Worm (Caenorhabditis elegans) whole organism, L1 larva: Measurements from ENCODE around the gene his-73.

Experiments
- C04F5.9 ChIP-seq: sonication (generic microtip); optimal IDR thresholded peaks from 2 replicates; lab custom pipeline; 2016; ENCODE audit warnings: missing genetic modification characterization, missing compliant biosample characterization
- F16B12.6 ChIP-seq: fragments of 150-350 bp; optimal IDR thresholded peaks from 2 replicates; lab custom pipeline; 2014; ENCODE audit warnings: missing biosample characterization, missing genetic modification characterization
- Y116A8C.19 ChIP-seq: sonication (generic microtip); optimal IDR thresholded peaks from 2 replicates; lab custom pipeline; 2016; ENCODE audit warnings: missing compliant biosample characterization, missing genetic modification characterization, borderline replicate concordance
- alr-1 ChIP-seq: fragments of 200-800 bp; sonication (Bioruptor generic); optimal IDR thresholded peaks from 2 replicates; lab custom pipeline; 2018; ENCODE audit warnings: borderline replicate concordance, mild to moderate bottlenecking, missing genetic modification characterization, missing compliant biosample characterization
- aly-2 ChIP-seq: fragments of 150-350 bp; optimal IDR thresholded peaks from 2 replicates; lab custom pipeline; 2014; ENCODE audit warnings: missing biosample characterization, missing genetic modification characterization
- ceh-63 ChIP-seq: fragments of 200-800 bp; sonication (Bioruptor generic); optimal IDR thresholded peaks from 2 replicates; lab custom pipeline; 2018; ENCODE audit warnings: mild to moderate bottlenecking, missing genetic modification characterization, missing compliant biosample characterization
- ceh-8 ChIP-seq: fragments of 200-800 bp; sonication (Bioruptor generic); optimal IDR thresholded peaks from 2 replicates; lab custom pipeline; 2018; ENCODE audit warnings: mild to moderate bottlenecking, missing genetic modification characterization, moderate library complexity, missing compliant biosample characterization
- ceh-88 ChIP-seq: fragments of 200-800 bp; sonication (Bioruptor generic); IDR thresholded peaks from 2 replicates; pipeline ENCODE4 v1.3.6; 2022; ENCODE audit warnings: missing genetic modification characterization, missing compliant biosample characterization
- ceh-90 ChIP-seq: sonication (generic microtip); optimal IDR thresholded peaks from 2 replicates; lab custom pipeline; 2016; ENCODE audit warnings: missing genetic modification characterization, missing compliant biosample characterization
- dpl-1 ChIP-seq, 3 experiments: fragments of 150-350 bp in 2 of 3; sonication (generic microtip) in 1 of 3; optimal IDR thresholded peaks; 2 replicates each; lab custom pipeline; 2014 to 2017; ENCODE audit warnings: missing biosample characterization in 3 of 3, missing genetic modification characterization in 3 of 3, missing genetic modification reagents in 3 of 3
- efl-1 ChIP-seq, 4 experiments: fragments of 150-350 bp; optimal IDR thresholded peaks in 3 of 4; peaks in 1 of 4; 1 replicate in 1 of 4; 2 replicates in 3 of 4; lab custom pipeline; 2014; ENCODE audit warnings: missing biosample characterization in 2 of 4, missing genetic modification characterization in 2 of 4, missing genetic modification reagents in 2 of 4
- efl-3 ChIP-seq: fragments of 200-800 bp; sonication (Bioruptor generic); optimal IDR thresholded peaks from 2 replicates; lab custom pipeline; 2018; ENCODE audit warnings: mild to moderate bottlenecking, missing genetic modification characterization, missing compliant biosample characterization
- elt-2 ChIP-seq: sonication (generic microtip); optimal IDR thresholded peaks from 2 replicates; lab custom pipeline; 2016; ENCODE audit warnings: missing genetic modification characterization, mild to moderate bottlenecking, inconsistent platforms, missing compliant biosample characterization, missing genetic modification reagents
- elt-3 ChIP-seq, 6 experiments: fragments of 150-350 bp in 1 of 6; sonication (generic microtip); optimal IDR thresholded peaks; 2 replicates each; lab custom pipeline; 2017 to 2018; ENCODE audit warnings: missing biosample characterization in 6 of 6, missing genetic modification characterization in 6 of 6, inconsistent platforms in 1 of 6
- ets-5 ChIP-seq: fragments of 200-800 bp; sonication (Bioruptor generic); IDR thresholded peaks from 2 replicates; pipeline ENCODE4 v1.3.6; 2022; ENCODE audit warnings: missing genetic modification characterization, missing compliant biosample characterization
- fkh-4 ChIP-seq: sonication (generic microtip); optimal IDR thresholded peaks from 2 replicates; lab custom pipeline; 2016; ENCODE audit warnings: missing compliant biosample characterization, missing genetic modification characterization, borderline replicate concordance
- fkh-8 ChIP-seq: sonication (generic microtip); optimal IDR thresholded peaks from 2 replicates; lab custom pipeline; 2016; ENCODE audit warnings: mild to moderate bottlenecking, missing genetic modification characterization, missing compliant biosample characterization
- hlh-4 ChIP-seq: sonication (generic microtip); optimal IDR thresholded peaks from 2 replicates; lab custom pipeline; 2016; ENCODE audit warnings: mild to moderate bottlenecking, missing genetic modification characterization, missing compliant biosample characterization
- hpl-2 ChIP-seq: fragments of 150-350 bp; optimal IDR thresholded peaks from 2 replicates; lab custom pipeline; 2014; ENCODE audit warnings: missing biosample characterization, missing genetic modification reagents, missing genetic modification characterization
- jun-1 ChIP-seq: fragments of 150-350 bp; optimal IDR thresholded peaks from 2 replicates; lab custom pipeline; 2014; ENCODE audit warnings: missing biosample characterization, missing genetic modification reagents, missing genetic modification characterization
- lin-13 ChIP-seq: fragments of 150-350 bp; optimal IDR thresholded peaks from 2 replicates; lab custom pipeline; 2014; ENCODE audit warnings: missing biosample characterization, missing genetic modification reagents, missing genetic modification characterization
- lin-15B ChIP-seq: fragments of 150-350 bp; sonication (generic microtip); optimal IDR thresholded peaks from 3 replicates; lab custom pipeline; 2014; ENCODE audit warnings: missing biosample characterization, missing genetic modification characterization
- lin-39 ChIP-seq: fragments of 150-350 bp; optimal IDR thresholded peaks from 2 replicates; lab custom pipeline; 2014; ENCODE audit warnings: missing biosample characterization, missing genetic modification reagents, missing genetic modification characterization
- lsy-2 ChIP-seq, 2 experiments: fragments of 150-350 bp; optimal IDR thresholded peaks; 2 replicates each; lab custom pipeline; 2014; ENCODE audit warnings: missing biosample characterization in 2 of 2, missing genetic modification characterization in 2 of 2
- mab-9 ChIP-seq: fragments of 200-800 bp; sonication (Bioruptor generic); IDR thresholded peaks from 2 replicates; pipeline ENCODE4 v1.3.6; 2022; ENCODE audit warnings: missing genetic modification reagents, missing genetic modification characterization, missing compliant biosample characterization
- mef-2 ChIP-seq: fragments of 150-350 bp; optimal IDR thresholded peaks from 2 replicates; lab custom pipeline; 2014; ENCODE audit warnings: missing biosample characterization, missing genetic modification characterization
- nhr-11 ChIP-seq: fragments of 150-350 bp; optimal IDR thresholded peaks from 2 replicates; lab custom pipeline; 2014; ENCODE audit warnings: missing biosample characterization, missing genetic modification characterization
- nhr-20 ChIP-seq: sonication (generic microtip); optimal IDR thresholded peaks from 2 replicates; lab custom pipeline; 2016; ENCODE audit warnings: mild to moderate bottlenecking, missing genetic modification characterization, missing compliant biosample characterization
- nhr-237 ChIP-seq: fragments of 150-350 bp; optimal IDR thresholded peaks from 2 replicates; lab custom pipeline; 2014; ENCODE audit warnings: missing biosample characterization, missing genetic modification characterization
- nhr-28 ChIP-seq: fragments of 150-350 bp; optimal IDR thresholded peaks from 2 replicates; lab custom pipeline; 2014; ENCODE audit warnings: missing biosample characterization, missing genetic modification characterization
- nhr-47 ChIP-seq: sonication (generic microtip); optimal IDR thresholded peaks from 2 replicates; lab custom pipeline; 2016; ENCODE audit warnings: mild to moderate bottlenecking, missing genetic modification characterization, moderate library complexity, missing compliant biosample characterization
- nhr-77 ChIP-seq: fragments of 150-350 bp; optimal IDR thresholded peaks from 2 replicates; lab custom pipeline; 2014; ENCODE audit warnings: missing biosample characterization, missing genetic modification characterization
- nhr-85 ChIP-seq: sonication (generic microtip); peaks from one replicate; lab custom pipeline; 2016; ENCODE audit warnings: missing genetic modification characterization, inconsistent platforms, missing compliant biosample characterization
- pag-3 ChIP-seq: sonication (generic microtip); optimal IDR thresholded peaks from 2 replicates; lab custom pipeline; 2017; ENCODE audit warnings: missing genetic modification characterization, mild to moderate bottlenecking, missing compliant biosample characterization, antibody characterized with exemption, borderline replicate concordance; ENCODE audit not compliant: insufficient read depth
- pax-3 ChIP-seq: fragments of 200-800 bp; sonication (Bioruptor generic); optimal IDR thresholded peaks from 2 replicates; lab custom pipeline; 2018; ENCODE audit warnings: mild to moderate bottlenecking, missing genetic modification characterization, moderate library complexity, missing compliant biosample characterization
- rnt-1 ChIP-seq: sonication (generic microtip); optimal IDR thresholded peaks from 2 replicates; lab custom pipeline; 2016; ENCODE audit warnings: mild to moderate bottlenecking, missing genetic modification characterization, moderate library complexity, missing compliant biosample characterization
- snu-23 ChIP-seq: sonication (generic microtip); optimal IDR thresholded peaks from 2 replicates; lab custom pipeline; 2016; ENCODE audit warnings: missing genetic modification characterization, missing compliant biosample characterization
- sox-4 ChIP-seq: sonication (generic microtip); optimal IDR thresholded peaks from 2 replicates; lab custom pipeline; 2016; ENCODE audit warnings: missing genetic modification characterization, missing compliant biosample characterization
- sptf-1 ChIP-seq: fragments of 150-350 bp; optimal IDR thresholded peaks from 2 replicates; lab custom pipeline; 2014; ENCODE audit warnings: missing biosample characterization, missing genetic modification characterization
- sup-37 ChIP-seq: fragments of 200-800 bp; sonication (Bioruptor generic); optimal IDR thresholded peaks from 2 replicates; lab custom pipeline; 2018; ENCODE audit warnings: mild to moderate bottlenecking, missing genetic modification characterization, missing compliant biosample characterization
- swsn-7 ChIP-seq: sonication (generic microtip); optimal IDR thresholded peaks from 2 replicates; lab custom pipeline; 2016; ENCODE audit warnings: missing genetic modification characterization, missing compliant biosample characterization
- tbx-2 ChIP-seq: sonication (generic microtip); optimal IDR thresholded peaks from 2 replicates; lab custom pipeline; 2016; ENCODE audit warnings: missing genetic modification characterization, missing compliant biosample characterization
- unc-86 ChIP-seq: sonication (generic microtip); optimal IDR thresholded peaks from 2 replicates; lab custom pipeline; 2016; ENCODE audit warnings: missing genetic modification characterization, missing compliant biosample characterization
- unc-98 ChIP-seq: fragments of 200-800 bp; sonication (Bioruptor generic); IDR thresholded peaks from 2 replicates; pipeline ENCODE4 v1.3.6; 2022; ENCODE audit warnings: missing genetic modification characterization, missing compliant biosample characterization
- zip-4 ChIP-seq: fragments of 200-800 bp; sonication (Bioruptor generic); optimal IDR thresholded peaks from 2 replicates; lab custom pipeline; 2018; ENCODE audit warnings: mild to moderate bottlenecking, missing genetic modification characterization, moderate library complexity, missing compliant biosample characterization
- ztf-4 ChIP-seq: fragments of 150-350 bp; optimal IDR thresholded peaks from 2 replicates; lab custom pipeline; 2014; ENCODE audit warnings: missing biosample characterization, missing genetic modification characterization

his-73 gene

DNA sequence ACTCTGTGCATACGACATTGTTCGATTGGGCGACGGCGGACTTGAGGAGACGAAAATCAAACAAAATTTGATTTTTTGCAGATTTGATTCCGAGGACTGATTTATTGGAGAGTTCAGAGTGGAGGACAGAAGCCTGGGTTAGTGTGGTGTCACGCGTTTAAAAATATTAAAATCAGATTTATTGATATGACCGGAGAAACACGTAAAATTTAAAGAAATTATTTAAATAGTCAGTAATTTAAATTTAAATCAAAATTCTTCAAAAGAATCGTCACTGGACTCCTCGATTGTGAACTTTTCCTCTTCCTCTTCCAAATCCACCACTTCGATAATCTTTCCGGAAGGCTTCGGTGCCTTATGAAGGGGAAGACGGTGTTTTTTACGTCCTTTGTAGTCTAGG lies 30.2 kb upstream of the his-73 start, which contains the start of gene spe-18:
spe-18 (minus strand) TSS at position 101 of the 400 bp plus-strand sequence.
- no peak for TF ChIP-seq efl-1 (optimal IDR thresholded peaks at IDR 0.05; lab: Kevin White, UChicago)
- TF ChIP-seq efl-1 (GFP tag; optimal IDR thresholded peaks at IDR 0.05 in 1 of 2; lab: Kevin White, UChicago): peak in 1 of 2 experiments; percentile 46
- TF ChIP-seq nhr-11 (tag; lab: Kevin White, UChicago): no peak

DNA sequence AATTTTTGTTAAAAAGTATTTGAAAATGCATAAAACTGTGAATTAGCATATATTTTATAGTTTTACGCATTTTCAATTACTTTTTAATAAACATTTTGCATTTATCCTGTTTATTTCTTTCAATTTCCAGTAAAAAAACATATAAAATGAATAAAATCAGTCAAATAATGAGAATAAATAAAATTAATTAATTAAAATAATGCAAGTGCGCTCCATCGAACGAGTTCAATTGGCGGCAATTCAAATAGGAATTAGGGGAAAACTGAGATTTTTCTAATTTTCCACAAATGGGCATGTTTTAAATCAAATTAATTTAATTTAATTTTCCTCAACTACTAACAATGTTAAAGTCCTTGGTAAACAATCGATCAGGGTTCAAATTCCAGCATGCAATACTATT lies 27.4 kb upstream of the his-73 start:
- peak in 1 of 3 experiments; percentile 15 for TF ChIP-seq dpl-1 (GFP tag; optimal IDR thresholded peaks at IDR 0.05; lab: Kevin White, UChicago)
- TF ChIP-seq efl-1 (optimal IDR thresholded peaks at IDR 0.05; lab: Kevin White, UChicago): no peak
- peak in 1 of 2 experiments; percentile 4 for TF ChIP-seq efl-1 (GFP tag; optimal IDR thresholded peaks at IDR 0.05 in 1 of 2; lab: Kevin White, UChicago)
- no peak for TF ChIP-seq ztf-4 (tag; lab: Kevin White, UChicago)
- TF ChIP-seq ceh-63 (GFP tag; lab: Kevin White, UChicago): no peak
- TF ChIP-seq, all 84 proteins: peak for 2

DNA sequence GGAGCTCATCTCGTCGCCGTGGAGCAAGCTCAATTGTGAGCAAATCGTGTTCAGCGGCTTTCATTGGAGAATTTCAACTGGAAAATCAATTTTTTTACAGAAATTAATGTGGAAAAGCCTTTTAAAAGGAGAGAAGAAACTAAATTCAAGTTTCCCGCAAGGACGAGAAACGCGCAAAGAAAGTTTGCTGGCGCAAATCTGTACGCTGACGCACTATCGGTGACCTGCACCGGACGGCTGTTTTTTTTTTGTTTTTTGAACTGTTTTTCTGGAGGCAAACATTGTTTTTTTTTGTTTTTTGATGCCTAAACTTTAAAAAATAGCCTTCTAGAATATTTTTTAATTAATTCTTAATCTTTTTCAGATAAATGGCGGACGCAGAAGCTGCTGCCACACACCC lies 26.5 kb upstream of the his-73 start, which contains the start of the genes hpr-17 and F32A11.1:
hpr-17 (minus strand) TSS at position 77 of the 400 bp plus-strand sequence.
F32A11.1 (plus strand) TSS at position 359 of the 400 bp plus-strand sequence.
- peak; percentile 92 for TF ChIP-seq snu-23 (GFP tag; lab: Kevin White, UChicago)
- no peak for TF ChIP-seq nhr-237 (tag; lab: Kevin White, UChicago)
- peak; percentile 70 for TF ChIP-seq pax-3 (tag; lab: Kevin White, UChicago)
- TF ChIP-seq Y116A8C.19: no peak
- peak; percentile 74 for TF ChIP-seq F16B12.6
- peak; percentile 36; the same call in 1 of the 2 replicates for TF ChIP-seq ceh-88
- TF ChIP-seq nhr-77: peak; percentile 67
- peak; percentile 75 for TF ChIP-seq ceh-8
- TF ChIP-seq nhr-47 (tag; lab: Kevin White, UChicago): peak; percentile 94
- peak; percentile 96 for TF ChIP-seq rnt-1
- peak; percentile 88 for TF ChIP-seq tbx-2 (tag; lab: Kevin White, UChicago)
- TF ChIP-seq ceh-90 (tag; lab: Kevin White, UChicago): peak; percentile 51
- peak; percentile 84 for TF ChIP-seq swsn-7 (tag; lab: Kevin White, UChicago)
- TF ChIP-seq ztf-4 (tag; lab: Kevin White, UChicago): peak; percentile 22
- peak; percentile 83 for TF ChIP-seq lin-39 (tag; lab: Kevin White, UChicago)
- no peak for TF ChIP-seq efl-3 (GFP tag; lab: Kevin White, UChicago)
- peak; percentile 69 for TF ChIP-seq C04F5.9 (tag; lab: Kevin White, UChicago)
- TF ChIP-seq alr-1 (tag; lab: Kevin White, UChicago): no peak
- no peak for TF ChIP-seq ets-5 (GFP tag; lab: Robert Waterston, UW)
- peak in 2 of 6 experiments; percentile 76 to 85 for TF ChIP-seq elt-3 (tag; optimal IDR thresholded peaks at IDR 0.05; lab: Kevin White, UChicago)
- peak; percentile 90 for TF ChIP-seq lin-15B (tag; lab: Kevin White, UChicago)
- TF ChIP-seq unc-98: peak; percentile 75
- TF ChIP-seq hpl-2: no peak
- TF ChIP-seq aly-2 (tag; lab: Kevin White, UChicago): peak; percentile 79
- peak; percentile 87 for TF ChIP-seq nhr-20
- peak; percentile 64 for TF ChIP-seq elt-2 (tag; lab: Kevin White, UChicago)
- TF ChIP-seq sup-37 (GFP tag; lab: Kevin White, UChicago): peak; percentile 66
- TF ChIP-seq zip-4 (GFP tag; lab: Kevin White, UChicago): peak; percentile 61
- peak; percentile 85 for TF ChIP-seq unc-86 (tag; lab: Kevin White, UChicago)
- no peak for TF ChIP-seq pag-3 (tag; lab: Kevin White, UChicago)
- peak; percentile 74 for TF ChIP-seq nhr-11 (tag; lab: Kevin White, UChicago)
- TF ChIP-seq ceh-63 (GFP tag; lab: Kevin White, UChicago): no peak
- no peak for TF ChIP-seq sptf-1
- peak; percentile 13 for TF ChIP-seq mef-2 (tag; lab: Kevin White, UChicago)
- TF ChIP-seq nhr-85 (tag; lab: Kevin White, UChicago): peak; percentile 90
- TF ChIP-seq lsy-2 (tag; optimal IDR thresholded peaks at IDR 0.05; lab: Kevin White, UChicago): peak; percentile 92 to 93
- TF ChIP-seq lin-13 (GFP tag; lab: Kevin White, UChicago): peak; percentile 85
- peak; percentile 33 for TF ChIP-seq sox-4
- peak; percentile 76 for TF ChIP-seq mab-9 (GFP tag; lab: Robert Waterston, UW)
- TF ChIP-seq fkh-4: no peak
- TF ChIP-seq hlh-4: no peak
- no peak for TF ChIP-seq nhr-28 (tag; lab: Kevin White, UChicago)
- peak; percentile 78 for TF ChIP-seq fkh-8
- TF ChIP-seq jun-1 (tag; lab: Kevin White, UChicago): peak; percentile 79
